Worm (Caenorhabditis elegans) whole organism, L4/young adult: Measurements from ENCODE around the gene memo-1.

Source experiments
- W03F9.2 ChIP-seq: fragments of 150-350 bp; optimal IDR thresholded peaks from 2 replicates; lab custom pipeline; 2014; ENCODE audit warnings: missing biosample characterization, missing genetic modification characterization
- him-1 ChIP-seq: sonication (generic microtip); optimal IDR thresholded peaks from 2 replicates; lab custom pipeline; 2016; ENCODE audit warnings: missing genotype, missing genetic modification reagents, missing genetic modification characterization, missing compliant biosample characterization

DNA sequence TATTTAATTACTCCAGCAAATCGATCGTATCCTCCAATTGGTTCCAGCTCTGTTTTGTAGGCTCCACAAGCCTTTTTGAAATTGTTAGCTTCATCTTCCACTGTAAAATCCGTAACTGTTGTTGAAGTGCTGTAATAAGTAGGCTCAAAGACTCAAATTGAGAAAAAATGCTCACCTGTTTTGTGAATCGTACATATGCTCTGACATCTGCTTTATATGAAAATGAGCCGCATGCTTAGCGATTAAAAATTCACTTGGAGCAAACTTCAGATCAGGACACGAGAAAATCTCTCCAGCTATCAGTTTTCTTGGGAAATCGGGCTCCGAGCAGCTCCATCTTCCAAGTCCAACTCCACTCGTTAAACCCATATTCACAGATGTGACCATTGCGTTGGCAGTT, 38.5 kb downstream of the memo-1 start:
- TF ChIP-seq him-1 (tag; lab: Kevin White, UChicago) (no peak), W03F9.2 (tag; lab: Kevin White, UChicago) (no peak)
